Fruit fly (Drosophila melanogaster) whole organism, prepupa: ENCODE data around the gene CG8001.

Experiments used
- Blimp-1 ChIP-seq: fragments of 200-800 bp; sonication (Bioruptor generic); optimal IDR thresholded peaks from 3 replicates; lab custom pipeline; 2017; ENCODE audit warnings: missing biosample characterization, missing genetic modification characterization, mild to moderate bottlenecking, moderate library complexity, missing genetic modification reagents
- CG1621 ChIP-seq: fragments of 200-800 bp; sonication (Bioruptor generic); optimal IDR thresholded peaks from 3 replicates; lab custom pipeline; 2018; ENCODE audit warnings: missing biosample characterization, mild to moderate bottlenecking, missing genetic modification characterization
- CG4318 ChIP-seq: fragments of 200-800 bp; sonication (Bioruptor generic); optimal IDR thresholded peaks from 3 replicates; lab custom pipeline; 2017; ENCODE audit warnings: missing biosample characterization, mild to moderate bottlenecking, missing genetic modification characterization
- CG9139 ChIP-seq: fragments of 200-800 bp; sonication (Bioruptor generic); optimal IDR thresholded peaks from 3 replicates; lab custom pipeline; 2017; ENCODE audit warnings: missing biosample characterization, mild to moderate bottlenecking, missing genetic modification characterization
- Hr39 ChIP-seq: fragments of 200-800 bp; sonication (Bioruptor generic); optimal IDR thresholded peaks from 2 replicates; lab custom pipeline; 2016; ENCODE audit warnings: missing biosample characterization, missing genetic modification characterization
- OdsH ChIP-seq: fragments of 200-800 bp; sonication (Bioruptor generic); optimal IDR thresholded peaks from 3 replicates; lab custom pipeline; 2016; ENCODE audit warnings: missing biosample characterization, missing genetic modification characterization
- Sox14 ChIP-seq: fragments of 200-800 bp; sonication (Bioruptor generic); optimal IDR thresholded peaks from 3 replicates; lab custom pipeline; 2016; ENCODE audit warnings: missing biosample characterization, missing genetic modification characterization
- dac ChIP-seq: fragments of 200-800 bp; sonication (Bioruptor generic); optimal IDR thresholded peaks from 2 replicates; lab custom pipeline; 2017; ENCODE audit warnings: missing biosample characterization, mild to moderate bottlenecking, missing genetic modification characterization
- eg ChIP-seq: fragments of 200-800 bp; sonication (Bioruptor generic); IDR thresholded peaks from 3 replicates; pipeline ENCODE4 v1.3.6; 2022; ENCODE audit warnings: missing biosample characterization, missing genetic modification characterization
- lz ChIP-seq: fragments of 200-800 bp; sonication (Bioruptor generic); optimal IDR thresholded peaks from 3 replicates; lab custom pipeline; 2016; ENCODE audit warnings: missing biosample characterization, missing genetic modification characterization
- net ChIP-seq: fragments of 200-800 bp; sonication (Bioruptor generic); optimal IDR thresholded peaks from 3 replicates; lab custom pipeline; 2016; ENCODE audit warnings: missing biosample characterization, missing genetic modification characterization
- salr ChIP-seq, 2 experiments: fragments of 200-800 bp; sonication (Bioruptor generic); optimal IDR thresholded peaks; 3 replicates each; lab custom pipeline; 2016 to 2018; ENCODE audit warnings: missing biosample characterization in 2 of 2, missing genetic modification characterization in 2 of 2, mild to moderate bottlenecking in 1 of 2
- ss ChIP-seq, 2 experiments: fragments of 200-800 bp; sonication (Bioruptor generic); optimal IDR thresholded peaks; 2 replicates in 1 of 2; 3 replicates in 1 of 2; lab custom pipeline; 2017 to 2018; ENCODE audit warnings: mild to moderate bottlenecking in 2 of 2, missing biosample characterization in 2 of 2, missing genetic modification characterization in 2 of 2, moderate library complexity in 1 of 2
- vri ChIP-seq: fragments of 200-800 bp; sonication (Bioruptor generic); optimal IDR thresholded peaks from 3 replicates; lab custom pipeline; 2016; ENCODE audit warnings: missing biosample characterization, mild to moderate bottlenecking, missing genetic modification characterization

DNA sequence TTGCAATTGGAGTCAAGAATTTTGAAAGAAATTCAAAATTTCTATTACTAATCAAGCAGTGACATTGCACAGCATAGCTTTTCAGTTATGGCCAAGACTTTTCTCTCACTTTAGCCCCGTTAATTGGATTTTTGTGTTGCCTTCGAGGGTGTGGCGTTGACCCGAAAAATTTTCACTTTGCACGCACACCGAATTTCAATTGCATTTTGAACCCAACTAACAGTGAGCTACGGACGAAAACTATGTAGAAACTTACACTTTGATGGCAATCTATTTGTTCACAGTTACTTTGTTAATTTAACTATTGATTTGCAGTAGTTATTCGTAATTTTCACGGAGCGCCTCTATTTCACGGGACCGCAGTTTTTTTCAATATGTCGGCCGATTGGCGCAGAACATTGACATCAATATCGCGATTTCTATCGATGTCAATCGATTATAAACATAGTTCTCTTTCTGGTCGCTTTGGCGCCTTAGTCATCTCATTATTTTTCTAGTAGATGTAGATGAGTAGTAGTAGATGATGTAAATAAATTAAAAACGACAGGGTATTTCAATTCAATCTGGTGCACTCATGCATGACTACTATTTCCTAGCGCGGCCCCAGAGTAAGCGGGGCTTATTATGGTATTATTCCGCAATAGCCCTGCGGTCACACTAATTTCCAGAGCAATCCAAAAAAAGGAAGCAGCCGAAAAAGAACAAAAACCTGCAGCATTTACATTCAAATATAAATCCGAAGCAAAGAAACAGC, 39.2 kb downstream of the CG8001 start, which contains the start of the genes alpha-Spec, dlt and Cdc37:
- TF ChIP-seq eg (GFP tag; lab: Robert Waterston, UW) (0 out of 3 replicates have a peak, but pooled peaks have one; percentile 29), salr (GFP tag; optimal IDR thresholded peaks at IDR 0.05; lab: Kevin White, UChicago) (peak in 1 of 2 experiments; percentile 3), CG1621 (tag; lab: Kevin White, UChicago) (peak; percentile 42), CG9139 (no peak), Sox14 (GFP tag; lab: Kevin White, UChicago) (peak; percentile 70), Blimp-1 (GFP tag; lab: Kevin White, UChicago) (no peak), dac (GFP tag; lab: Kevin White, UChicago) (no peak), Hr39 (no peak), net (GFP tag; lab: Kevin White, UChicago) (no peak), CG4318 (GFP tag; lab: Kevin White, UChicago) (no peak), vri (GFP tag; lab: Kevin White, UChicago) (no peak), ss (GFP tag; optimal IDR thresholded peaks at IDR 0.05; lab: Kevin White, UChicago) (no peak), lz (GFP tag; lab: Kevin White, UChicago) (peak; percentile 35), OdsH (GFP tag; lab: Kevin White, UChicago) (no peak)
